Fruit fly (Drosophila melanogaster) whole organism, embryonic: ENCODE data around the gene Pp4-19C.

Experiments
- Ada2b ChIP-seq: fragments of 200-800 bp; sonication (Bioruptor generic); IDR thresholded peaks from 2 replicates; pipeline ENCODE4 v1.3.6; 2022; ENCODE audit warnings: missing biosample characterization, missing genetic modification characterization
- Antp ChIP-seq: fragments of 200-800 bp; sonication (Bioruptor generic); optimal IDR thresholded peaks from 3 replicates; lab custom pipeline; 2016; ENCODE audit warnings: missing biosample characterization, missing genetic modification characterization
- CG10274 ChIP-seq: fragments of 200-800 bp; sonication (Bioruptor generic); optimal IDR thresholded peaks from 3 replicates; lab custom pipeline; 2017; ENCODE audit warnings: missing biosample characterization, mild to moderate bottlenecking, missing genetic modification characterization
- CG10431 ChIP-seq: fragments of 200-800 bp; sonication (Bioruptor generic); optimal IDR thresholded peaks from 3 replicates; lab custom pipeline; 2018; ENCODE audit warnings: missing biosample characterization, mild to moderate bottlenecking, missing genetic modification characterization
- CG11247 ChIP-seq: fragments of 200-800 bp; sonication (Bioruptor generic); IDR thresholded peaks from 2 replicates; pipeline ENCODE4 v1.3.6; 2022; ENCODE audit warnings: missing biosample characterization, missing genetic modification characterization
- CG12155 ChIP-seq: fragments of 200-800 bp; sonication (Bioruptor generic); optimal IDR thresholded peaks from 3 replicates; lab custom pipeline; 2016; ENCODE audit warnings: missing biosample characterization, missing genetic modification characterization
- CG12299 ChIP-seq: fragments of 200-800 bp; sonication (Bioruptor generic); optimal IDR thresholded peaks from 2 replicates; lab custom pipeline; 2018; ENCODE audit warnings: missing biosample characterization, mild to moderate bottlenecking, missing genetic modification characterization
- CG12769 ChIP-seq: fragments of 200-800 bp; sonication (Bioruptor generic); optimal IDR thresholded peaks from 2 replicates; lab custom pipeline; 2019; ENCODE audit warnings: missing biosample characterization, mild to moderate bottlenecking, missing genetic modification characterization, moderate library complexity
- CG13123 ChIP-seq: fragments of 200-800 bp; sonication (Bioruptor generic); optimal IDR thresholded peaks from 2 replicates; lab custom pipeline; 2016; ENCODE audit warnings: missing biosample characterization, missing genetic modification characterization
- CG13624 ChIP-seq: fragments of 200-800 bp; sonication (Bioruptor generic); optimal IDR thresholded peaks from 2 replicates; lab custom pipeline; 2016; ENCODE audit warnings: missing biosample characterization, missing genetic modification characterization
- CG14441 ChIP-seq: fragments of 200-800 bp; sonication (Bioruptor generic); IDR thresholded peaks from 2 replicates; pipeline ENCODE4 v1.3.6; 2022; ENCODE audit warnings: missing biosample characterization, missing genetic modification characterization
- CG14710 ChIP-seq: fragments of 200-800 bp; sonication (Bioruptor generic); optimal IDR thresholded peaks from 3 replicates; lab custom pipeline; 2019; ENCODE audit warnings: missing biosample characterization, mild to moderate bottlenecking, missing genetic modification characterization, moderate library complexity
- CG16813 ChIP-seq: fragments of 200-800 bp; sonication (Bioruptor generic); IDR thresholded peaks from 3 replicates; pipeline ENCODE4 v1.3.6; 2022; ENCODE audit warnings: missing biosample characterization, missing genetic modification characterization; ENCODE audit not compliant: partially characterized antibody
- CG2120 ChIP-seq: fragments of 200-800 bp; sonication (Bioruptor generic); optimal IDR thresholded peaks from 3 replicates; lab custom pipeline; 2016; ENCODE audit warnings: missing biosample characterization, missing genetic modification characterization
- CG34224 ChIP-seq: fragments of 200-800 bp; sonication (Bioruptor generic); IDR thresholded peaks from 3 replicates; pipeline ENCODE4 v1.3.6; 2022; ENCODE audit warnings: missing biosample characterization, missing genetic modification characterization; ENCODE audit not compliant: partially characterized antibody
- CG3838 ChIP-seq: fragments of 200-800 bp; sonication (Bioruptor generic); optimal IDR thresholded peaks from 3 replicates; lab custom pipeline; 2016; ENCODE audit warnings: missing biosample characterization, missing genetic modification characterization
- CG6272 ChIP-seq: fragments of 200-800 bp; sonication (Bioruptor generic); IDR thresholded peaks from 2 replicates; pipeline ENCODE4 v1.3.6; 2022; ENCODE audit warnings: missing biosample characterization, missing genetic modification characterization
- CG7963 ChIP-seq: fragments of 200-800 bp; sonication (Bioruptor generic); IDR thresholded peaks from 3 replicates; pipeline ENCODE4 v1.3.6; 2022; ENCODE audit warnings: missing biosample characterization, missing genetic modification characterization; ENCODE audit not compliant: partially characterized antibody
- CG8478 ChIP-seq: fragments of >200 bp; optimal IDR thresholded peaks from 2 replicates; lab custom pipeline; 2018
- CG8924 ChIP-seq: fragments of 200-800 bp; optimal IDR thresholded peaks from 3 replicates; lab custom pipeline; 2019; ENCODE audit warnings: missing biosample characterization, mild to moderate bottlenecking, missing genetic modification characterization, moderate library complexity
- CG9437 ChIP-seq: fragments of 200-800 bp; sonication (Bioruptor generic); optimal IDR thresholded peaks from 2 replicates; lab custom pipeline; 2018; ENCODE audit warnings: missing biosample characterization, mild to moderate bottlenecking, missing genetic modification characterization
- CG9876 ChIP-seq: fragments of 200-800 bp; sonication (Bioruptor generic); optimal IDR thresholded peaks from 2 replicates; lab custom pipeline; 2016; ENCODE audit warnings: missing biosample characterization, missing genetic modification characterization
- CG9932 ChIP-seq: fragments of 200-800 bp; sonication (Bioruptor generic); IDR thresholded peaks from 2 replicates; pipeline ENCODE4 v1.3.6; 2022; ENCODE audit warnings: missing biosample characterization, missing genetic modification characterization
- Camta ChIP-seq: fragments of 200-800 bp; sonication (Bioruptor generic); optimal IDR thresholded peaks from 2 replicates; lab custom pipeline; 2016; ENCODE audit warnings: missing biosample characterization, missing genetic modification characterization
- Chrac-16 ChIP-seq: fragments of 200-800 bp; sonication (Bioruptor generic); optimal IDR thresholded peaks from 3 replicates; lab custom pipeline; 2016; ENCODE audit warnings: missing biosample characterization, missing genetic modification characterization
- Dll ChIP-seq: fragments of 200-800 bp; sonication (Bioruptor generic); IDR thresholded peaks from 4 replicates; pipeline ENCODE4 v1.3.6; 2022; ENCODE audit warnings: missing biosample characterization, missing genetic modification characterization; ENCODE audit not compliant: partially characterized antibody
- Ets97D ChIP-seq: fragments of 200-800 bp; sonication (Bioruptor generic); optimal IDR thresholded peaks from 3 replicates; lab custom pipeline; 2016; ENCODE audit warnings: missing biosample characterization, missing genetic modification characterization
- Hmx ChIP-seq: fragments of 200-800 bp; sonication (Bioruptor generic); optimal IDR thresholded peaks from 2 replicates; lab custom pipeline; 2016; ENCODE audit warnings: missing biosample characterization, missing genetic modification characterization
- Lim3 ChIP-seq: fragments of 200-800 bp; sonication (Bioruptor generic); IDR thresholded peaks from 2 replicates; pipeline ENCODE4 v1.3.6; 2022; ENCODE audit warnings: missing biosample characterization, missing genetic modification characterization
- Neu2 ChIP-seq: fragments of 200-800 bp; sonication (Bioruptor generic); optimal IDR thresholded peaks from 3 replicates; lab custom pipeline; 2016; ENCODE audit warnings: missing biosample characterization, missing genetic modification characterization, borderline replicate concordance
- Opbp ChIP-seq: fragments of 200-800 bp; sonication (Bioruptor generic); IDR thresholded peaks from 3 replicates; pipeline ENCODE4 v1.3.6; 2022; ENCODE audit warnings: missing biosample characterization, missing genetic modification characterization; ENCODE audit not compliant: partially characterized antibody
- Pdp1 ChIP-seq, 2 experiments: fragments of 200-800 bp; sonication (Bioruptor generic); optimal IDR thresholded peaks; 3 replicates each; lab custom pipeline; 2016; ENCODE audit warnings: missing biosample characterization in 2 of 2, missing genetic modification characterization in 2 of 2, mild to moderate bottlenecking in 1 of 2, moderate library complexity in 1 of 2
- Taf1 ChIP-seq: fragments of 200-800 bp; sonication (Bioruptor generic); IDR thresholded peaks from 2 replicates; pipeline ENCODE4 v1.3.6; 2022; ENCODE audit warnings: missing biosample characterization, missing genetic modification characterization
- al ChIP-seq: fragments of 200-800 bp; sonication (Bioruptor generic); IDR thresholded peaks from 2 replicates; pipeline ENCODE4 v1.3.6; 2022; ENCODE audit warnings: missing biosample characterization, missing genetic modification characterization
- amos ChIP-seq: fragments of 200-800 bp; sonication (Bioruptor generic); IDR thresholded peaks from 2 replicates; pipeline ENCODE4 v1.3.6; 2022; ENCODE audit warnings: missing biosample characterization, missing genetic modification characterization; ENCODE audit not compliant: partially characterized antibody
- ato ChIP-seq: fragments of 200-800 bp; sonication (Bioruptor generic); IDR thresholded peaks from 2 replicates; pipeline ENCODE4 v1.3.6; 2022; ENCODE audit warnings: missing biosample characterization, missing genetic modification characterization; ENCODE audit not compliant: partially characterized antibody
- cato ChIP-seq: fragments of 200-800 bp; sonication (Bioruptor generic); optimal IDR thresholded peaks from 2 replicates; lab custom pipeline; 2016; ENCODE audit warnings: missing biosample characterization, missing genetic modification characterization, borderline replicate concordance
- chif ChIP-seq, 2 experiments: fragments of 200-800 bp; sonication (Bioruptor generic); optimal IDR thresholded peaks; 3 replicates each; lab custom pipeline; 2016; ENCODE audit warnings: missing biosample characterization in 2 of 2, missing genetic modification characterization in 2 of 2
- ind ChIP-seq: fragments of 200-800 bp; sonication (Bioruptor generic); optimal IDR thresholded peaks from 3 replicates; lab custom pipeline; 2016; ENCODE audit warnings: missing biosample characterization, missing genetic modification characterization
- inv ChIP-seq: fragments of 200-800 bp; sonication (Bioruptor generic); IDR thresholded peaks from 2 replicates; pipeline ENCODE4 v1.3.6; 2022; ENCODE audit warnings: missing biosample characterization, missing genetic modification characterization; ENCODE audit not compliant: partially characterized antibody
- jigr1 ChIP-seq: fragments of 200-800 bp; sonication (Bioruptor generic); IDR thresholded peaks from 3 replicates; pipeline ENCODE4 v1.3.6; 2022; ENCODE audit warnings: missing biosample characterization, missing genetic modification characterization
- lilli ChIP-seq: fragments of 200-800 bp; sonication (Bioruptor generic); optimal IDR thresholded peaks from 3 replicates; lab custom pipeline; 2016; ENCODE audit warnings: missing biosample characterization, missing genetic modification characterization
- mirr ChIP-seq: fragments of 200-800 bp; sonication (Bioruptor generic); optimal IDR thresholded peaks from 3 replicates; lab custom pipeline; 2018; ENCODE audit warnings: missing biosample characterization, mild to moderate bottlenecking, missing genetic modification characterization
- psq ChIP-seq: fragments of 200-800 bp; sonication (Bioruptor generic); optimal IDR thresholded peaks from 2 replicates; lab custom pipeline; 2017; ENCODE audit warnings: missing biosample characterization, missing genetic modification characterization
- ro ChIP-seq: fragments of 200-800 bp; sonication (Bioruptor generic); IDR thresholded peaks from 2 replicates; pipeline ENCODE4 v1.3.6; 2022; ENCODE audit warnings: missing biosample characterization, missing genetic modification characterization
- ssp ChIP-seq: fragments of 200-800 bp; sonication (Bioruptor generic); IDR thresholded peaks from 2 replicates; pipeline ENCODE4 v1.3.6; 2022; ENCODE audit warnings: missing biosample characterization, missing genetic modification characterization
- trh ChIP-seq: fragments of 200-800 bp; sonication (Bioruptor generic); optimal IDR thresholded peaks from 2 replicates; lab custom pipeline; 2016; ENCODE audit warnings: missing biosample characterization, missing genetic modification characterization
- ttk ChIP-seq: fragments of 200-800 bp; sonication (Bioruptor generic); IDR thresholded peaks from 2 replicates; pipeline ENCODE4 v2.1.2; 2022; ENCODE audit warnings: missing biosample characterization, missing genetic modification characterization
- unc-4 ChIP-seq: fragments of 200-800 bp; sonication (Bioruptor generic); IDR thresholded peaks from 2 replicates; pipeline ENCODE4 v1.3.6; 2022; ENCODE audit warnings: missing biosample characterization, missing genetic modification characterization; ENCODE audit not compliant: partially characterized antibody
- zen ChIP-seq: fragments of 200-800 bp; sonication (Bioruptor generic); optimal IDR thresholded peaks from 3 replicates; lab custom pipeline; 2018; ENCODE audit warnings: missing biosample characterization, mild to moderate bottlenecking, missing genetic modification characterization, moderate library complexity
- zfh2 ChIP-seq: fragments of 200-800 bp; sonication (Bioruptor generic); optimal IDR thresholded peaks from 2 replicates; lab custom pipeline; 2016; ENCODE audit warnings: missing biosample characterization, missing genetic modification characterization

Gene Pp4-19C

dm6 chrX:20423747-20424165 lies at the start of gene Pp4-19C, which contains the start of gene cactin (continued):
- TF ChIP-seq CG9437 (GFP tag; lab: Kevin White, UChicago): no peak
- no peak for TF ChIP-seq CG3838
- TF ChIP-seq psq (GFP tag; lab: Kevin White, UChicago): no peak
- TF ChIP-seq trh (GFP tag; lab: Kevin White, UChicago): no peak
- TF ChIP-seq CG12299 (tag; lab: Kevin White, UChicago): no peak
- peak; percentile 17 for TF ChIP-seq ind (GFP tag; lab: Kevin White, UChicago)
- TF ChIP-seq Hmx (GFP tag; lab: Kevin White, UChicago): no peak
- peak; percentile 30 for TF ChIP-seq Ets97D (GFP tag; lab: Kevin White, UChicago)
- peak in 1 of 2 experiments; percentile 21 for TF ChIP-seq chif (GFP tag; optimal IDR thresholded peaks at IDR 0.05; lab: Kevin White, UChicago)
- TF ChIP-seq Dll (GFP tag; lab: Robert Waterston, UW): peak; percentile 91
- peak; percentile 0 for TF ChIP-seq Antp (GFP tag; lab: Kevin White, UChicago)
- peak; percentile 24 for TF ChIP-seq CG13624
- no peak for TF ChIP-seq Ada2b
- no peak for TF ChIP-seq Chrac-16 (GFP tag; lab: Kevin White, UChicago)
- peak; percentile 81 for TF ChIP-seq CG7963 (GFP tag; lab: Robert Waterston, UW)
- TF ChIP-seq zfh2 (GFP tag; lab: Kevin White, UChicago): peak; percentile 35
- TF ChIP-seq CG12155: peak; percentile 15
- TF ChIP-seq jigr1 (GFP tag; lab: Robert Waterston, UW): no peak
- peak; percentile 83 for TF ChIP-seq unc-4 (GFP tag; lab: Robert Waterston, UW)
- peak; percentile 11; the same call in 1 of the 2 replicates for TF ChIP-seq CG6272 (GFP tag; lab: Robert Waterston, UW)
- no peak for TF ChIP-seq CG9876
- no peak for TF ChIP-seq Taf1 (GFP tag; lab: Robert Waterston, UW)
- TF ChIP-seq ttk (GFP tag; lab: Robert Waterston, UW): no peak
- peak; percentile 56; the same call in 1 of the 2 replicates for TF ChIP-seq CG9932 (GFP tag; lab: Robert Waterston, UW)
- no peak for TF ChIP-seq cato (GFP tag; lab: Kevin White, UChicago)
- TF ChIP-seq Pdp1 (GFP tag; optimal IDR thresholded peaks at IDR 0.05; lab: Kevin White, UChicago): peak; percentile 18 to 78
- no peak for TF ChIP-seq CG14441
- TF ChIP-seq CG2120 (GFP tag; lab: Kevin White, UChicago): peak; percentile 48
- no peak for TF ChIP-seq mirr (GFP tag; lab: Kevin White, UChicago)
- TF ChIP-seq CG11247 (GFP tag; lab: Robert Waterston, UW): no peak
- TF ChIP-seq Opbp (GFP tag; lab: Robert Waterston, UW): peak; percentile 61; the same call in 1 of the 3 replicates
- no peak for TF ChIP-seq CG12769 (tag; lab: Kevin White, UChicago)
- peak; percentile 53 for TF ChIP-seq zen
- TF ChIP-seq inv (GFP tag; lab: Robert Waterston, UW): peak; percentile 84
- no peak for TF ChIP-seq al (GFP tag; lab: Robert Waterston, UW)
- no peak for TF ChIP-seq Lim3 (GFP tag; lab: Robert Waterston, UW)
- TF ChIP-seq Neu2 (GFP tag; lab: Kevin White, UChicago): peak; percentile 62
- TF ChIP-seq ato (GFP tag; lab: Robert Waterston, UW): peak; percentile 74
- TF ChIP-seq CG8924: peak; percentile 40
- no peak for TF ChIP-seq CG8478 (lab: Kevin White, UChicago)
- TF ChIP-seq ssp (GFP tag; lab: Robert Waterston, UW): peak; percentile 88
- TF ChIP-seq lilli (GFP tag; lab: Kevin White, UChicago): peak; percentile 45
- no peak for TF ChIP-seq CG10274 (GFP tag; lab: Kevin White, UChicago)
- TF ChIP-seq amos (GFP tag; lab: Robert Waterston, UW): peak; percentile 80
- TF ChIP-seq ro (GFP tag; lab: Robert Waterston, UW): no peak
- peak; percentile 91 for TF ChIP-seq CG16813 (GFP tag; lab: Robert Waterston, UW)
- peak; percentile 83 for TF ChIP-seq CG34224 (GFP tag; lab: Robert Waterston, UW)
- no peak for TF ChIP-seq CG13123 (GFP tag; lab: Kevin White, UChicago)
- no peak for TF ChIP-seq CG10431 (GFP tag; lab: Kevin White, UChicago)
- peak; percentile 36 for TF ChIP-seq Camta
- peak; percentile 60 for TF ChIP-seq CG14710 (tag; lab: Kevin White, UChicago)
